Worm (Caenorhabditis elegans) whole organism, mixed stage, embryonic: ENCODE data around the gene ztf-16.

ENCODE experiments used
- bed-3 ChIP-seq: fragments of 200-800 bp; sonication (Bioruptor generic); optimal IDR thresholded peaks from 3 replicates; lab custom pipeline; 2018; ENCODE audit warnings: mild to moderate bottlenecking, missing genetic modification characterization, moderate library complexity, missing compliant biosample characterization
- blmp-1 ChIP-seq: fragments of 150-350 bp; optimal IDR thresholded peaks from 2 replicates; lab custom pipeline; 2014; ENCODE audit warnings: missing biosample characterization, missing genetic modification characterization
- ceh-39 ChIP-seq: fragments of 150-350 bp; optimal IDR thresholded peaks from 2 replicates; lab custom pipeline; 2014; ENCODE audit warnings: missing biosample characterization, missing genetic modification characterization
- ceh-43 ChIP-seq: fragments of 200-800 bp; sonication (Bioruptor generic); optimal IDR thresholded peaks from 2 replicates; lab custom pipeline; 2018; ENCODE audit warnings: mild to moderate bottlenecking, missing genetic modification characterization, moderate library complexity, missing compliant biosample characterization
- ceh-83 ChIP-seq: fragments of 200-800 bp; sonication (Bioruptor generic); optimal IDR thresholded peaks from 2 replicates; lab custom pipeline; 2018; ENCODE audit warnings: mild to moderate bottlenecking, missing genetic modification characterization, missing compliant biosample characterization
- ces-1 ChIP-seq: fragments of 150-350 bp; optimal IDR thresholded peaks from 2 replicates; lab custom pipeline; 2014; ENCODE audit warnings: missing biosample characterization, missing genetic modification reagents, missing genetic modification characterization
- cnd-1 ChIP-seq: fragments of 200-800 bp; sonication (Bioruptor generic); optimal IDR thresholded peaks from 2 replicates; lab custom pipeline; 2018; ENCODE audit warnings: mild to moderate bottlenecking, missing genetic modification characterization, missing compliant biosample characterization
- drap-1 ChIP-seq: fragments of 200-800 bp; sonication (Bioruptor generic); optimal IDR thresholded peaks from 3 replicates; lab custom pipeline; 2018; ENCODE audit warnings: mild to moderate bottlenecking, missing genetic modification characterization, missing compliant biosample characterization
- ham-2 ChIP-seq: fragments of 200-800 bp; sonication (Bioruptor generic); optimal IDR thresholded peaks from 2 replicates; lab custom pipeline; 2018; ENCODE audit warnings: mild to moderate bottlenecking, missing genetic modification characterization, missing compliant biosample characterization
- hlh-1 ChIP-seq: fragments of 150-350 bp; optimal IDR thresholded peaks from 2 replicates; lab custom pipeline; 2014; ENCODE audit warnings: missing biosample characterization, missing genetic modification reagents, missing genetic modification characterization
- lsy-2 ChIP-seq: fragments of 150-350 bp; optimal IDR thresholded peaks from 2 replicates; lab custom pipeline; 2014; ENCODE audit warnings: missing biosample characterization, missing genetic modification characterization
- mab-5 ChIP-seq: fragments of 150-350 bp; optimal IDR thresholded peaks from 2 replicates; lab custom pipeline; 2014; ENCODE audit warnings: missing biosample characterization, missing genetic modification characterization
- mls-2 ChIP-seq: sonication (generic microtip); optimal IDR thresholded peaks from 2 replicates; lab custom pipeline; 2016; ENCODE audit warnings: mild to moderate bottlenecking, missing genetic modification characterization, moderate library complexity, missing compliant biosample characterization
- nhr-12 ChIP-seq: fragments of 150-350 bp; optimal IDR thresholded peaks from 2 replicates; lab custom pipeline; 2014; ENCODE audit warnings: missing biosample characterization, missing genetic modification characterization
- nhr-2 ChIP-seq: fragments of 150-350 bp; optimal IDR thresholded peaks from 2 replicates; lab custom pipeline; 2014; ENCODE audit warnings: missing biosample characterization, missing genetic modification characterization
- nhr-237 ChIP-seq: fragments of 150-350 bp; optimal IDR thresholded peaks from 2 replicates; lab custom pipeline; 2014; ENCODE audit warnings: missing biosample characterization, missing genetic modification characterization
- nhr-28 ChIP-seq: fragments of 150-350 bp; optimal IDR thresholded peaks from 2 replicates; lab custom pipeline; 2014; ENCODE audit warnings: missing biosample characterization, missing genetic modification characterization
- nhr-76 ChIP-seq: sonication (generic microtip); optimal IDR thresholded peaks from 2 replicates; lab custom pipeline; 2017; ENCODE audit warnings: missing biosample characterization, missing genetic modification characterization
- pha-4 ChIP-seq: fragments of 150-350 bp; optimal IDR thresholded peaks from 2 replicates; lab custom pipeline; 2018; ENCODE audit warnings: missing biosample characterization, missing genetic modification reagents, missing genetic modification characterization
- sem-2 ChIP-seq: fragments of 200-800 bp; sonication (Bioruptor generic); optimal IDR thresholded peaks from 2 replicates; lab custom pipeline; 2018; ENCODE audit warnings: mild to moderate bottlenecking, missing genetic modification characterization, missing compliant biosample characterization
- sptf-1 ChIP-seq: sonication (generic microtip); optimal IDR thresholded peaks from 2 replicates; lab custom pipeline; 2017; ENCODE audit warnings: mild to moderate bottlenecking, missing genetic modification characterization, moderate library complexity, missing compliant biosample characterization
- tbx-8 ChIP-seq: fragments of 200-800 bp; sonication (Bioruptor generic); optimal IDR thresholded peaks from 2 replicates; lab custom pipeline; 2018; ENCODE audit warnings: mild to moderate bottlenecking, missing genetic modification characterization, moderate library complexity, missing compliant biosample characterization
- unc-39 ChIP-seq: fragments of 150-350 bp; optimal IDR thresholded peaks from 2 replicates; lab custom pipeline; 2014; ENCODE audit warnings: missing biosample characterization, missing genetic modification characterization
- unc-62 ChIP-seq: fragments of 150-350 bp; optimal IDR thresholded peaks from 2 replicates; lab custom pipeline; 2014; ENCODE audit warnings: missing biosample characterization, missing genetic modification reagents, missing genetic modification characterization
- zip-8 ChIP-seq: fragments of 150-350 bp; optimal IDR thresholded peaks from 2 replicates; lab custom pipeline; 2014; ENCODE audit warnings: missing biosample characterization, missing genetic modification characterization
- ztf-11 ChIP-seq: fragments of 150-350 bp; optimal IDR thresholded peaks from 2 replicates; lab custom pipeline; 2014; ENCODE audit warnings: missing biosample characterization, missing genetic modification characterization

Gene ztf-16

ce11 chrX:4787525-4787924 lies 23.8 kb downstream of the ztf-16 start:
- TF ChIP-seq ces-1 (GFP tag; lab: Kevin White, UChicago) (peak; percentile 53), zip-8 (tag; lab: Kevin White, UChicago) (no peak)

ce11 chrX:4784776-4785175 lies 26.6 kb downstream of the ztf-16 start:
- TF ChIP-seq hlh-1 (tag; lab: Kevin White, UChicago) = peak; percentile 90
- peak; percentile 70 for TF ChIP-seq unc-62 (GFP tag; lab: Kevin White, UChicago)
- TF ChIP-seq nhr-237 (tag; lab: Kevin White, UChicago) = no peak
- TF ChIP-seq ceh-39 = no peak
- TF ChIP-seq, all 35 proteins: peak for 2

ce11 chrX:4783117-4783775 lies 28.1 kb downstream of the ztf-16 start, which contains the start of gene F43C9.2:
F43C9.2 (plus strand) TSS chrX:4783613.
- TF ChIP-seq blmp-1 (tag; lab: Kevin White, UChicago) (no peak), mls-2 (tag; lab: Kevin White, UChicago) (no peak), ceh-83 (GFP tag; lab: Kevin White, UChicago) (no peak), cnd-1 (tag; lab: Kevin White, UChicago) (no peak), ztf-11 (no peak), bed-3 (GFP tag; lab: Kevin White, UChicago) (no peak), mab-5 (no peak), tbx-8 (GFP tag; lab: Kevin White, UChicago) (no peak), unc-39 (tag; lab: Kevin White, UChicago) (no peak), drap-1 (GFP tag; lab: Kevin White, UChicago) (no peak)

- TF ChIP-seq sem-2 (GFP tag; lab: Kevin White, UChicago) (no peak), unc-62 (GFP tag; lab: Kevin White, UChicago) (no peak), pha-4 (no peak)
Measured at ce11 chrX:4782197-4782596, 29.1 kb downstream of the ztf-16 start, which contains the start of gene hum-10. hum-10 (minus strand) TSS chrX:4782297.

- no peak for TF ChIP-seq unc-62 (GFP tag; lab: Kevin White, UChicago)
- no peak for TF ChIP-seq ceh-39
- no peak for TF ChIP-seq cnd-1 (tag; lab: Kevin White, UChicago)
- no peak for TF ChIP-seq unc-39 (tag; lab: Kevin White, UChicago)
- TF ChIP-seq nhr-28 = no peak
Measured at ce11 chrX:4769885-4770284, 41.5 kb downstream of the ztf-16 start, which contains the start of gene npr-1. npr-1 (minus strand) TSS chrX:4769985.

- TF ChIP-seq nhr-28 = no peak
- TF ChIP-seq lsy-2 (tag; lab: Kevin White, UChicago) = no peak
- no peak for TF ChIP-seq sptf-1 (tag; lab: Kevin White, UChicago)
- no peak for TF ChIP-seq nhr-12 (tag; lab: Kevin White, UChicago)
- TF ChIP-seq mls-2 (tag; lab: Kevin White, UChicago) = peak; percentile 66
- TF ChIP-seq zip-8 (tag; lab: Kevin White, UChicago) = no peak
- TF ChIP-seq nhr-76 (tag; lab: Kevin White, UChicago) = no peak
Measured at ce11 chrX:4761540-4761939, 49.8 kb downstream of the ztf-16 start, which contains the start of gene mls-2. mls-2 (minus strand) TSS chrX:4761640.

- TF ChIP-seq ham-2 (GFP tag; lab: Kevin White, UChicago) (no peak), mls-2 (tag; lab: Kevin White, UChicago) (peak; percentile 98), unc-39 (tag; lab: Kevin White, UChicago) (no peak), nhr-2 (tag; lab: Kevin White, UChicago) (peak; percentile 91), ceh-43 (GFP tag; lab: Kevin White, UChicago) (peak; percentile 52), ces-1 (GFP tag; lab: Kevin White, UChicago) (peak; percentile 54)
Measured at ce11 chrX:4759718-4760117, 51.6 kb downstream of the ztf-16 start.
